Fruit fly (Drosophila melanogaster) whole organism, pupa: Measurements from ENCODE around the gene TwdlZ.

Experiments used
- CG10348 ChIP-seq: fragments of 200-800 bp; sonication (Bioruptor generic); IDR thresholded peaks from 2 replicates; pipeline ENCODE4 v1.3.6; 2022; ENCODE audit warnings: missing biosample characterization, missing genetic modification characterization
- CG12605 ChIP-seq: fragments of 200-800 bp; sonication (Bioruptor generic); IDR thresholded peaks from 2 replicates; pipeline ENCODE4 v1.3.6; 2022; ENCODE audit warnings: missing biosample characterization, missing genetic modification characterization
- CG15710 ChIP-seq: fragments of 200-800 bp; sonication (Bioruptor generic); optimal IDR thresholded peaks from 2 replicates; lab custom pipeline; 2018; ENCODE audit warnings: missing biosample characterization, mild to moderate bottlenecking, missing genetic modification characterization, moderate library complexity
- CG17806 ChIP-seq: fragments of 200-800 bp; sonication (Bioruptor generic); optimal IDR thresholded peaks from 2 replicates; lab custom pipeline; 2018; ENCODE audit warnings: missing biosample characterization, mild to moderate bottlenecking, missing genetic modification characterization, moderate library complexity
- CG32121 ChIP-seq: fragments of 200-800 bp; sonication (Bioruptor generic); IDR thresholded peaks from 2 replicates; pipeline ENCODE4 v1.3.6; 2022; ENCODE audit warnings: missing biosample characterization, missing genetic modification characterization
- CG4496 ChIP-seq: fragments of 200-800 bp; sonication (Bioruptor generic); IDR thresholded peaks from 3 replicates; pipeline ENCODE4 v1.3.6; 2022; ENCODE audit warnings: missing biosample characterization, missing genetic modification characterization
- CG8159 ChIP-seq: fragments of 200-800 bp; sonication (Bioruptor generic); optimal IDR thresholded peaks from 3 replicates; lab custom pipeline; 2018; ENCODE audit warnings: missing biosample characterization, mild to moderate bottlenecking, missing genetic modification characterization, moderate library complexity
- CG8301 ChIP-seq: fragments of 200-800 bp; sonication (Bioruptor generic); optimal IDR thresholded peaks from 2 replicates; lab custom pipeline; 2018; ENCODE audit warnings: missing biosample characterization, mild to moderate bottlenecking, missing genetic modification characterization
- CG9948 ChIP-seq: fragments of 200-800 bp; sonication (Bioruptor generic); optimal IDR thresholded peaks from 2 replicates; lab custom pipeline; 2018; ENCODE audit warnings: missing biosample characterization, mild to moderate bottlenecking, missing genetic modification characterization, moderate library complexity
- Ets98B ChIP-seq: fragments of 200-800 bp; sonication (Bioruptor generic); IDR thresholded peaks from 2 replicates; pipeline ENCODE4 v1.3.6; 2022; ENCODE audit warnings: missing biosample characterization, missing genetic modification characterization
- Snoo ChIP-seq: fragments of 200-800 bp; sonication (Bioruptor generic); optimal IDR thresholded peaks from 3 replicates; lab custom pipeline; 2017; ENCODE audit warnings: missing biosample characterization, mild to moderate bottlenecking, missing genetic modification characterization, inconsistent platforms
- fd96Ca ChIP-seq: fragments of 200-800 bp; sonication (Bioruptor generic); IDR thresholded peaks from 3 replicates; pipeline ENCODE4 v1.3.6; 2022; ENCODE audit warnings: missing biosample characterization, missing genetic modification characterization
- rn ChIP-seq: fragments of 200-800 bp; sonication (Bioruptor generic); IDR thresholded peaks from 2 replicates; pipeline ENCODE4 v1.3.6; 2022; ENCODE audit warnings: missing biosample characterization, missing genetic modification characterization

- TF ChIP-seq CG17806 (no peak), CG8301 (tag; lab: Kevin White, UChicago) (no peak), fd96Ca (GFP tag; lab: Robert Waterston, UW) (no peak), rn (no peak), CG12605 (GFP tag; lab: Robert Waterston, UW) (no peak), CG4496 (GFP tag; lab: Robert Waterston, UW) (no peak), CG15710 (tag; lab: Kevin White, UChicago) (no peak), Snoo (tag; lab: Kevin White, UChicago) (no peak), Ets98B (GFP tag; lab: Robert Waterston, UW) (no peak), CG32121 (GFP tag; lab: Robert Waterston, UW) (no peak), CG10348 (GFP tag; lab: Robert Waterston, UW) (no peak), CG8159 (tag; lab: Kevin White, UChicago) (no peak), CG9948 (tag; lab: Kevin White, UChicago) (no peak)
These were observed 7.2 kb upstream of the TwdlZ start, which contains the start of gene TwdlX for dm6 chrX:16730791-16731190.
